Worm (Caenorhabditis elegans) whole organism, mixed stage, embryonic: ENCODE data around the gene C02B8.1.

Experiments
- M03D4.4 ChIP-seq: sonication (generic microtip); optimal IDR thresholded peaks from 2 replicates; lab custom pipeline; 2017; ENCODE audit warnings: mild to moderate bottlenecking, missing genetic modification characterization, missing compliant biosample characterization
- bed-3 ChIP-seq: fragments of 200-800 bp; sonication (Bioruptor generic); optimal IDR thresholded peaks from 3 replicates; lab custom pipeline; 2018; ENCODE audit warnings: mild to moderate bottlenecking, missing genetic modification characterization, moderate library complexity, missing compliant biosample characterization
- blmp-1 ChIP-seq: fragments of 150-350 bp; optimal IDR thresholded peaks from 2 replicates; lab custom pipeline; 2014; ENCODE audit warnings: missing biosample characterization, missing genetic modification characterization
- ceh-39 ChIP-seq: fragments of 150-350 bp; optimal IDR thresholded peaks from 2 replicates; lab custom pipeline; 2014; ENCODE audit warnings: missing biosample characterization, missing genetic modification characterization
- ceh-43 ChIP-seq: fragments of 200-800 bp; sonication (Bioruptor generic); optimal IDR thresholded peaks from 2 replicates; lab custom pipeline; 2018; ENCODE audit warnings: mild to moderate bottlenecking, missing genetic modification characterization, moderate library complexity, missing compliant biosample characterization
- ces-1 ChIP-seq: fragments of 150-350 bp; optimal IDR thresholded peaks from 2 replicates; lab custom pipeline; 2014; ENCODE audit warnings: missing biosample characterization, missing genetic modification reagents, missing genetic modification characterization
- cnd-1 ChIP-seq: fragments of 200-800 bp; sonication (Bioruptor generic); optimal IDR thresholded peaks from 2 replicates; lab custom pipeline; 2018; ENCODE audit warnings: mild to moderate bottlenecking, missing genetic modification characterization, missing compliant biosample characterization
- elt-1 ChIP-seq: sonication (generic microtip); optimal IDR thresholded peaks from 2 replicates; lab custom pipeline; 2017; ENCODE audit warnings: missing genetic modification characterization, mild to moderate bottlenecking, missing compliant biosample characterization, antibody characterized with exemption, moderate library complexity, borderline replicate concordance; ENCODE audit not compliant: insufficient read depth
- elt-3 ChIP-seq: fragments of 150-350 bp; optimal IDR thresholded peaks from 2 replicates; lab custom pipeline; 2014; ENCODE audit warnings: missing biosample characterization, missing genetic modification characterization
- flh-1 ChIP-seq: fragments of 200-800 bp; sonication (Bioruptor generic); optimal IDR thresholded peaks from 2 replicates; lab custom pipeline; 2018; ENCODE audit warnings: mild to moderate bottlenecking, missing genetic modification characterization, moderate library complexity, missing compliant biosample characterization
- ham-2 ChIP-seq: fragments of 200-800 bp; sonication (Bioruptor generic); optimal IDR thresholded peaks from 2 replicates; lab custom pipeline; 2018; ENCODE audit warnings: mild to moderate bottlenecking, missing genetic modification characterization, missing compliant biosample characterization
- hlh-1 ChIP-seq: fragments of 150-350 bp; optimal IDR thresholded peaks from 2 replicates; lab custom pipeline; 2014; ENCODE audit warnings: missing biosample characterization, missing genetic modification reagents, missing genetic modification characterization
- lin-13 ChIP-seq: fragments of 150-350 bp; optimal IDR thresholded peaks from 2 replicates; lab custom pipeline; 2014; ENCODE audit warnings: missing biosample characterization, missing genetic modification characterization
- lin-32 ChIP-seq: fragments of 200-800 bp; sonication (Bioruptor generic); optimal IDR thresholded peaks from 2 replicates; lab custom pipeline; 2018; ENCODE audit warnings: mild to moderate bottlenecking, missing genetic modification characterization, missing compliant biosample characterization
- lsy-2 ChIP-seq: fragments of 150-350 bp; optimal IDR thresholded peaks from 2 replicates; lab custom pipeline; 2014; ENCODE audit warnings: missing biosample characterization, missing genetic modification characterization
- mab-5 ChIP-seq: fragments of 150-350 bp; optimal IDR thresholded peaks from 2 replicates; lab custom pipeline; 2014; ENCODE audit warnings: missing biosample characterization, missing genetic modification characterization
- mep-1 ChIP-seq: fragments of 150-350 bp; optimal IDR thresholded peaks from 2 replicates; lab custom pipeline; 2017; ENCODE audit warnings: missing biosample characterization, missing genetic modification reagents, missing genetic modification characterization, inconsistent platforms
- mls-2 ChIP-seq: sonication (generic microtip); optimal IDR thresholded peaks from 2 replicates; lab custom pipeline; 2016; ENCODE audit warnings: mild to moderate bottlenecking, missing genetic modification characterization, moderate library complexity, missing compliant biosample characterization
- nhr-12 ChIP-seq: fragments of 150-350 bp; optimal IDR thresholded peaks from 2 replicates; lab custom pipeline; 2014; ENCODE audit warnings: missing biosample characterization, missing genetic modification characterization
- nhr-2 ChIP-seq: fragments of 150-350 bp; optimal IDR thresholded peaks from 2 replicates; lab custom pipeline; 2014; ENCODE audit warnings: missing biosample characterization, missing genetic modification characterization
- nhr-76 ChIP-seq: sonication (generic microtip); optimal IDR thresholded peaks from 2 replicates; lab custom pipeline; 2017; ENCODE audit warnings: missing biosample characterization, missing genetic modification characterization
- pha-4 ChIP-seq: fragments of 150-350 bp; optimal IDR thresholded peaks from 2 replicates; lab custom pipeline; 2018; ENCODE audit warnings: missing biosample characterization, missing genetic modification reagents, missing genetic modification characterization
- sem-2 ChIP-seq: fragments of 200-800 bp; sonication (Bioruptor generic); optimal IDR thresholded peaks from 2 replicates; lab custom pipeline; 2018; ENCODE audit warnings: mild to moderate bottlenecking, missing genetic modification characterization, missing compliant biosample characterization
- snpc-4 ChIP-seq: fragments of 150-350 bp; optimal IDR thresholded peaks from 2 replicates; lab custom pipeline; 2014; ENCODE audit warnings: missing biosample characterization, missing genetic modification characterization
- tbx-8 ChIP-seq: fragments of 200-800 bp; sonication (Bioruptor generic); optimal IDR thresholded peaks from 2 replicates; lab custom pipeline; 2018; ENCODE audit warnings: mild to moderate bottlenecking, missing genetic modification characterization, moderate library complexity, missing compliant biosample characterization
- unc-120 ChIP-seq: sonication (generic microtip); optimal IDR thresholded peaks from 2 replicates; lab custom pipeline; 2017; ENCODE audit warnings: missing genetic modification characterization, missing compliant biosample characterization; ENCODE audit not compliant: poor library complexity, severe bottlenecking
- unc-39 ChIP-seq: fragments of 150-350 bp; optimal IDR thresholded peaks from 2 replicates; lab custom pipeline; 2014; ENCODE audit warnings: missing biosample characterization, missing genetic modification characterization
- unc-62 ChIP-seq: fragments of 150-350 bp; optimal IDR thresholded peaks from 2 replicates; lab custom pipeline; 2014; ENCODE audit warnings: missing biosample characterization, missing genetic modification reagents, missing genetic modification characterization
- zip-8 ChIP-seq: fragments of 150-350 bp; optimal IDR thresholded peaks from 2 replicates; lab custom pipeline; 2014; ENCODE audit warnings: missing biosample characterization, missing genetic modification characterization
- ztf-11 ChIP-seq: fragments of 150-350 bp; optimal IDR thresholded peaks from 2 replicates; lab custom pipeline; 2014; ENCODE audit warnings: missing biosample characterization, missing genetic modification characterization

C02B8.1 gene

DNA sequence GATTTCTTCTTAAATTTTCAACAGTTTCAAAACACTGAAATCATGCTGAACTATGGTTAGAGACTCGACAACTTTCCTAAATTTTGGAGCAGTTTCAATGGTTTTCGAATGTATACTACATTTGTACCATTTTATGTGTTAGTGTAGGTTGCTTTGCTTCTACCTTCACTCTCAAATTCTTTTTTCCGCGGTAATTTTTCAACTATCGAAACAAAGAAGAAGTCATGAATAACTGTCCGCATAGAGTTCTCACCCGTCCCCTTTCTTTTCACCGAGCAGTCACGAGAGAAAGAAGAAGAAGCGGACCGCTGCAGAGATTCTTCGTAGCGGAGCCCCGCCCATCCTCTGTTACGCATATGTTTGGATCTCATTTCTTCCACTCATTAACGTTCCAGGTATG is 31.3 kb upstream of the C02B8.1 start, which contains the start of gene hlh-8:
Gene hlh-8, plus strand, starts transcription at position 301 of the 400 bp plus-strand sequence.
- TF ChIP-seq unc-39 (tag; lab: Kevin White, UChicago), result no peak
- no peak for TF ChIP-seq mls-2 (tag; lab: Kevin White, UChicago)
- no peak for TF ChIP-seq ztf-11 (tag; lab: Kevin White, UChicago)
- no peak for TF ChIP-seq ham-2
- TF ChIP-seq nhr-12 (tag; lab: Kevin White, UChicago), result no peak
- no peak for TF ChIP-seq mep-1 (tag; lab: Kevin White, UChicago)
- no peak for TF ChIP-seq sem-2 (GFP tag; lab: Kevin White, UChicago)
- TF ChIP-seq ces-1 (GFP tag; lab: Kevin White, UChicago), result no peak

DNA sequence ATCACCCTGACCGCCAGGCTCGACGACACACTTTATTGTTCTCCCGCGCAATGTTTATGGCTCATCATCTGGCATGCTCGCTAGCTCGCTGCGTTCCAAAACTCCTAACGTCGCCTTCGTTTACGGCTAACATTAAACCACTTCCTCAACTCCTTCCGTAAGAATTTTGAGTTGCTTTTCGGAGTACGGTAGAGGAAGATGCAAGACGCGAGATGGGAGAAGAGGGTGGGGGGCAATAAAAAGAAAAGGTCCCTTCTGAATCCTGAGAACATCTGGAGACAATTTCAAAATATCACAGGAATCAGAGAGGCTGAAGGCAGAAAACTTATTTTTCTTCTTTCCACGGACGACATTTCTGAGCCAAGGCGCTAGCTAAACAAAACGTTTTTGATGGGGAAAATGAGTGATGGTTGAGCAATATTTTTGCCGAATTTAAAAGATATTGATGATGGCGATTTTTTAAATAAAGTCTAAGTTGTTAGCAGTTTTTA is 29.6 kb upstream of the C02B8.1 start:
- TF ChIP-seq M03D4.4, result no peak
- TF ChIP-seq lin-13 (tag; lab: Kevin White, UChicago), result no peak
- TF ChIP-seq sem-2 (GFP tag; lab: Kevin White, UChicago), result no peak
- no peak for TF ChIP-seq elt-1 (tag; lab: Kevin White, UChicago)
- TF ChIP-seq nhr-76 (tag; lab: Kevin White, UChicago), result no peak
- no peak for TF ChIP-seq tbx-8 (GFP tag; lab: Kevin White, UChicago)
- no peak for TF ChIP-seq ceh-43 (GFP tag; lab: Kevin White, UChicago)

DNA sequence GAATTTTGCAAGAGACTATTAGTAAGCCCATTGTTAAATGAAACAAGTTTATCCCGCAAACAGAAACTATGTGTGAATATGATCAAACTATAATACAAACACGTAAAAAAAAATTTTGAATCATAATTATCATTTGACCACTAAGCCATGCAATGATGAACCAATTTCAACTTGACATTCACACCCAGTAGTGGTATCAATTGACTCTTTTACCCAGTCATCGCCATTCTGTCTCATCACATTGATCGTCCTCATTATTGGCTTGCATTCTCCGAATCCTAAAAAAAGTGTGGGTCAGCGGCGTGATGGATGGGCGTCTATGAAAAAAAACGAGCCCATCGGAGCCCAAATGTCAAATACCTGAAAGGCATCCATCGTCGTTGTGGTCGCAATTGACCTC is 27.2 kb upstream of the C02B8.1 start:
- no peak for TF ChIP-seq ztf-11 (tag; lab: Kevin White, UChicago)
- TF ChIP-seq ces-1 (GFP tag; lab: Kevin White, UChicago), result no peak
- no peak for TF ChIP-seq lin-13 (tag; lab: Kevin White, UChicago)
- TF ChIP-seq lin-32 (GFP tag; lab: Kevin White, UChicago), result no peak
- TF ChIP-seq mab-5 (tag; lab: Kevin White, UChicago), result no peak
- TF ChIP-seq M03D4.4, result no peak
- TF ChIP-seq nhr-76 (tag; lab: Kevin White, UChicago), result no peak
- TF ChIP-seq elt-3 (tag; lab: Kevin White, UChicago), result no peak
- no peak for TF ChIP-seq ceh-43 (GFP tag; lab: Kevin White, UChicago)
- TF ChIP-seq hlh-1 (tag; lab: Kevin White, UChicago), result no peak
- no peak for TF ChIP-seq bed-3 (GFP tag; lab: Kevin White, UChicago)
- TF ChIP-seq elt-1 (tag; lab: Kevin White, UChicago), result no peak
- TF ChIP-seq pha-4 (tag; lab: Kevin White, UChicago), result no peak
- TF ChIP-seq unc-120, result no peak
- no peak for TF ChIP-seq blmp-1 (tag; lab: Kevin White, UChicago)
- no peak for TF ChIP-seq mls-2 (tag; lab: Kevin White, UChicago)
- no peak for TF ChIP-seq snpc-4 (tag; lab: Kevin White, UChicago)
- TF ChIP-seq unc-62 (GFP tag; lab: Kevin White, UChicago), result no peak
- TF ChIP-seq ceh-39 (tag; lab: Kevin White, UChicago), result no peak
- TF ChIP-seq mep-1 (tag; lab: Kevin White, UChicago), result no peak

DNA sequence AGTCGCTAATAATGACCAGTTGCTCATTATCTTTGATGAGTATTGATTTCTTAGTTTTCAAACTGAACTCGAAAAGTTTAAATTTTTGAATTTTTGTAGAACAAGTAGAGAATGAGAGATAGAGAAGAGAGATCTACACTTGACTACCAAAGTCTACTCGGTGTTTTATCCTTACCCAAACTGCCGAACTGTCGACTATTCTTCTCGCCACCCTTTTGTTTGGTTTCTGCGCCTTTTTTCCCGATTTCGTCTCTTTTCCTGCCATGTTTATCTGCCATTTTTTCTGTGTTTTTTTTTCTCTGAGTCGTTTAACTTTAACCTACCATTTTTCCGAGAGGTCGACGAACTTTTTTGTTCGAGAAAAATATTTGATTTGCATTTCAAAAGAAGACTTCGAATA is 24.3 kb upstream of the C02B8.1 start, which contains the start of gene C02B8.12:
Gene C02B8.12, minus strand, starts transcription at position 175 of the 400 bp plus-strand sequence.
- TF ChIP-seq unc-39 (tag; lab: Kevin White, UChicago) (no peak), flh-1 (GFP tag; lab: Kevin White, UChicago) (no peak), ztf-11 (tag; lab: Kevin White, UChicago) (no peak), unc-62 (GFP tag; lab: Kevin White, UChicago) (no peak), nhr-12 (tag; lab: Kevin White, UChicago) (no peak), nhr-2 (no peak), elt-3 (tag; lab: Kevin White, UChicago) (no peak), zip-8 (no peak), unc-120 (no peak), nhr-76 (tag; lab: Kevin White, UChicago) (no peak), lsy-2 (tag; lab: Kevin White, UChicago) (no peak)

DNA sequence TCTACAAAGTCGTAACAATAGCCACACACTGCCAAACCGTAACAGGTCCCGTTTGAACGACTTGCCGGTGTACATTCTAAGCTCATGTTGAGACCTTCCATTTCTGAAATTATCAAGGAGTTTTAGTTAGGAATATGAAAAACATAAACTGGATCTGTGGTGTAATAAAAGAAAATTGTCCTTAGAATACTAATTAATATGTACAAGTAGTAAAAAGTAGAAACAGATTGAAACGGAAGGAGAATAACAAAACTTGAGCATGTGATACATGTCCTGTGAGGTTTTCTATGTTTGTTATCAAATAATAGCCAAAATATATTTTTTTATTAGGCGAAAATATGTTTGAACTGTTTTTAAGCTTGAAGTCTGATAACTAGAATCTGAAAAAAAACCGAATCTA is 18.0 kb upstream of the C02B8.1 start, which contains the start of gene frpr-1:
Gene frpr-1, minus strand, starts transcription at position 101 of the 400 bp plus-strand sequence.
- TF ChIP-seq cnd-1 (tag; lab: Kevin White, UChicago) (no peak), ces-1 (GFP tag; lab: Kevin White, UChicago) (no peak)
